Worm (Caenorhabditis elegans) whole organism, L2 larva: Measurements from ENCODE around the gene flh-1.

Experiments
- R02D3.7 ChIP-seq: fragments of 150-350 bp; optimal IDR thresholded peaks from 2 replicates; lab custom pipeline; 2014; ENCODE audit warnings: missing biosample characterization, missing genetic modification characterization
- blmp-1 ChIP-seq: sonication (generic microtip); optimal IDR thresholded peaks from 2 replicates; lab custom pipeline; 2017; ENCODE audit warnings: missing genetic modification characterization, mild to moderate bottlenecking, missing compliant biosample characterization, antibody characterized with exemption, moderate library complexity; ENCODE audit not compliant: insufficient read depth
- ceh-82 ChIP-seq: fragments of 150-350 bp; optimal IDR thresholded peaks from 2 replicates; lab custom pipeline; 2014; ENCODE audit warnings: missing biosample characterization, missing genetic modification characterization
- egl-27 ChIP-seq: sonication (generic microtip); optimal IDR thresholded peaks from 3 replicates; lab custom pipeline; 2017; ENCODE audit warnings: missing biosample characterization, missing genetic modification reagents, missing genetic modification characterization
- elt-3 ChIP-seq: sonication (generic microtip); optimal IDR thresholded peaks from 2 replicates; lab custom pipeline; 2017; ENCODE audit warnings: missing biosample characterization, missing genetic modification characterization
- fos-1 ChIP-seq: fragments of 150-350 bp; optimal IDR thresholded peaks from 2 replicates; lab custom pipeline; 2014; ENCODE audit warnings: missing biosample characterization, missing genetic modification characterization
- lin-11 ChIP-seq: fragments of 150-350 bp; sonication (generic microtip); optimal IDR thresholded peaks from 2 replicates; lab custom pipeline; 2014; ENCODE audit warnings: missing biosample characterization, missing genetic modification characterization, inconsistent platforms, mixed read lengths
- mab-5 ChIP-seq: fragments of 150-350 bp; optimal IDR thresholded peaks from 2 replicates; lab custom pipeline; 2014; ENCODE audit warnings: missing biosample characterization, missing genetic modification characterization
- nhr-12 ChIP-seq: fragments of 150-350 bp; optimal IDR thresholded peaks from 2 replicates; lab custom pipeline; 2014; ENCODE audit warnings: missing biosample characterization, missing genetic modification characterization
- nhr-23 ChIP-seq: fragments of 150-350 bp; optimal IDR thresholded peaks from 2 replicates; lab custom pipeline; 2014; ENCODE audit warnings: missing biosample characterization, missing genetic modification reagents, missing genetic modification characterization
- skn-1 ChIP-seq: sonication (generic microtip); optimal IDR thresholded peaks from 2 replicates; lab custom pipeline; 2017; ENCODE audit warnings: missing biosample characterization, missing genetic modification characterization
- ztf-11 ChIP-seq: sonication (generic microtip); optimal IDR thresholded peaks from 2 replicates; lab custom pipeline; 2017; ENCODE audit warnings: missing biosample characterization, missing genetic modification characterization
- ztf-4 ChIP-seq: fragments of 150-350 bp; optimal IDR thresholded peaks from 2 replicates; lab custom pipeline; 2014; ENCODE audit warnings: missing biosample characterization, missing genetic modification characterization

DNA sequence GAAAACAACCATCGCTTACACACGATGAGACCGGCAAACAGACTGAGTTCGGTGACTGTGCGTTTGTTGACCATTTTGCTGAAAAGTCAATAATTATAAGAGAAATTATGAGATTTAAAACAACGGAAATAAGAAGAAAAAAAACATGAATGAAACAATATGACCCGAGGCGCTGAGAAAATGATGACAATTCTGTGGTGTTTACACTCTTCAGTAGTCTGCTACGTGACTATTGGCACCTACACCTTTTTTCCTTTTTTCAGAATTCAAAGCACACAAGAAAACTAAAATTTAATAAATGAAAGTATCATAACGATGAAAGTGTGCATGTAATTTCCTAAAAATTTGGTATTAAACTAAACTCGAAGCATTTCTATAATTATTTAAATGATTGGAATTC, 4.4 kb downstream of the flh-1 start, which contains the start of gene Y11D7A.10:
- no peak for TF ChIP-seq mab-5 (tag; lab: Kevin White, UChicago)
- no peak for TF ChIP-seq blmp-1
- no peak for TF ChIP-seq lin-11 (tag; lab: Kevin White, UChicago)
- TF ChIP-seq ceh-82, result no peak
- no peak for TF ChIP-seq ztf-4 (tag; lab: Kevin White, UChicago)
- no peak for TF ChIP-seq elt-3 (tag; lab: Kevin White, UChicago)
- peak; percentile 80 for TF ChIP-seq skn-1 (tag; lab: Kevin White, UChicago)
- TF ChIP-seq egl-27 (tag; lab: Kevin White, UChicago), result no peak
- no peak for TF ChIP-seq R02D3.7 (tag; lab: Kevin White, UChicago)
- TF ChIP-seq fos-1 (tag; lab: Kevin White, UChicago), result no peak
- no peak for TF ChIP-seq nhr-12 (tag; lab: Kevin White, UChicago)
- TF ChIP-seq nhr-23 (tag; lab: Kevin White, UChicago), result no peak
- TF ChIP-seq ztf-11 (tag; lab: Kevin White, UChicago), result no peak
